Worm (Caenorhabditis elegans): ENCODE data around the gene dhc-3.

DNA sequence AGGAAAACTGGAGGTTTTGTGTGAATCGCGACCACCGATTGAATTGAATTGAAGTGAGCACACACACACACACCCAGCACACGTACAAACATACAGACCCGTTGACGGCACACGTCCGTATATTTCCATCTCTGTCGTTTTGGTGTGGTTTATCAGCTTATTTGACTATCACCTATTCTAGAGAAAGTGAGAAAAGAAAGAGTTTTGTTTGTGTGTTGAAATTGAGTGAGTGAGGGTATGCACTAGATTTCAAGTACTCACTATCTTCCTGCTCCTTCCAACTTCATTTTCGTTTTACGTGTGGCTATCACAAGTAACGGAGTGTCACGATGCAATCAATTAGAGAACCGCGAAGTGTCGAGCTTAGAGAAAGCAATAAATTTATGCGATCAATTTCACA lies 25.1 kb downstream of the dhc-3 start:
- TF ChIP-seq nhr-11 (tag; optimal IDR thresholded peaks at IDR 0.05), result no peak
- TF ChIP-seq lin-15B (tag; optimal IDR thresholded peaks at IDR 0.05), result no peak
- no peak for TF ChIP-seq mdl-1 (tag; optimal IDR thresholded peaks at IDR 0.05)
- TF ChIP-seq elt-2 (tag; optimal IDR thresholded peaks at IDR 0.05), result peak; percentile 80
- no peak for TF ChIP-seq aly-2 (tag; optimal IDR thresholded peaks at IDR 0.05)
- peak; percentile 14 for TF ChIP-seq snpc-4 (tag; optimal IDR thresholded peaks at IDR 0.05)
- no peak for TF ChIP-seq unc-62 (GFP tag; optimal IDR thresholded peaks at IDR 0.05)
- no peak for TF ChIP-seq nhr-23 (tag; optimal IDR thresholded peaks at IDR 0.05)
- no peak for TF ChIP-seq ceh-16 (tag; optimal IDR thresholded peaks at IDR 0.05)
- no peak for TF ChIP-seq mml-1 (tag; optimal IDR thresholded peaks at IDR 0.05)
